Worm (Caenorhabditis elegans): ENCODE results near the gene F57E7.2.

DNA sequence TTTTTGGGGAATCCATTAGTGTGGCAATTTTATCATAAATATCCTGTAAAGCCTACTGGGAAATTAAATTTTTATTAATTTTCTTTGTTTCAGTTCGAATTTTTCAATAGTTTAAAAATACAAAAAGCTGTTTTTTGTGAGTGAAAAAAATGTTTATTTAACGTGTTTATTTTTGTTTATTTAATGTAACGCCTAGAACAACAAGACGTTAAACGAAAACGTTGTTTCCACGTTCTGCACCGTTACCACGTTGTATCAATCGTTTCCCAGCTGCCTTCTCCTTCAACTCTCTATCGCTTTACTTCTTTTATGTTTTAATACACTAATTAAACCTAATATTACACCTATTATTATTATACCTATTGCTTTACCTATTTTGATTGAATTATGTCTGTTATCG is 35.2 kb downstream of the F57E7.2 start, which contains the start of gene T08G3.13:
- TF ChIP-seq hnd-1 (tag; optimal IDR thresholded peaks at IDR 0.05) (no peak), hmbx-1 (tag; optimal IDR thresholded peaks at IDR 0.05) (no peak), ama-1 (optimal IDR thresholded peaks at IDR 0.05) (no peak), F13C5.2 (tag; optimal IDR thresholded peaks at IDR 0.05) (no peak), ceh-36 (tag; optimal IDR thresholded peaks at IDR 0.05) (no peak)

Measured in whole organism, early embryonic.